Worm (Caenorhabditis elegans) whole organism, early embryonic: ENCODE measurements around the gene srx-21.

Source experiments
- B0310.2 ChIP-seq: sonication (generic microtip); optimal IDR thresholded peaks from 2 replicates; lab custom pipeline; 2016; ENCODE audit warnings: mild to moderate bottlenecking, missing genetic modification characterization, missing compliant biosample characterization
- F13C5.2 ChIP-seq: sonication (generic microtip); optimal IDR thresholded peaks from 2 replicates; lab custom pipeline; 2017; ENCODE audit warnings: mild to moderate bottlenecking, missing genetic modification characterization, inconsistent platforms, missing compliant biosample characterization
- aly-1 ChIP-seq: sonication (generic microtip); optimal IDR thresholded peaks from 2 replicates; lab custom pipeline; 2016; ENCODE audit warnings: missing genetic modification characterization, missing compliant biosample characterization
- ama-1 ChIP-seq: fragments of 150-350 bp; optimal IDR thresholded peaks from 2 replicates; lab custom pipeline; 2014
- ceh-13 ChIP-seq: fragments of 200-800 bp; sonication (Bioruptor generic); optimal IDR thresholded peaks from 2 replicates; lab custom pipeline; 2018; ENCODE audit warnings: mild to moderate bottlenecking, missing genetic modification characterization, missing compliant biosample characterization
- ceh-36 ChIP-seq: sonication (generic microtip); optimal IDR thresholded peaks from 2 replicates; lab custom pipeline; 2016; ENCODE audit warnings: missing genetic modification characterization, inconsistent platforms, missing compliant biosample characterization
- ets-7 ChIP-seq: sonication (generic microtip); optimal IDR thresholded peaks from 2 replicates; lab custom pipeline; 2016; ENCODE audit warnings: missing genotype, missing genetic modification characterization, missing compliant biosample characterization
- flt-1 ChIP-seq: fragments of 200-800 bp; sonication (Bioruptor generic); IDR thresholded peaks from 2 replicates; pipeline ENCODE4 v1.3.6; 2022; ENCODE audit warnings: missing genetic modification characterization, missing compliant biosample characterization
- hmbx-1 ChIP-seq: sonication (generic microtip); optimal IDR thresholded peaks from 2 replicates; lab custom pipeline; 2016; ENCODE audit warnings: mild to moderate bottlenecking, missing genetic modification characterization, missing compliant biosample characterization
- hmg-4 ChIP-seq: fragments of 200-800 bp; sonication (Bioruptor generic); optimal IDR thresholded peaks from 2 replicates; lab custom pipeline; 2018; ENCODE audit warnings: mild to moderate bottlenecking, missing genetic modification characterization, missing compliant biosample characterization
- hnd-1 ChIP-seq: sonication (generic microtip); optimal IDR thresholded peaks from 2 replicates; lab custom pipeline; 2016; ENCODE audit warnings: missing genetic modification characterization, missing compliant biosample characterization
- pes-1 ChIP-seq: fragments of 200-800 bp; sonication (Bioruptor generic); IDR thresholded peaks from 2 replicates; pipeline ENCODE4 v1.3.6; 2022; ENCODE audit warnings: missing genetic modification reagents, missing genetic modification characterization, missing compliant biosample characterization
- scrt-1 ChIP-seq: fragments of 200-800 bp; sonication (Bioruptor generic); IDR thresholded peaks from 2 replicates; pipeline ENCODE4 v1.3.6; 2022; ENCODE audit warnings: missing genetic modification characterization, missing compliant biosample characterization
- sea-1 ChIP-seq: fragments of 200-800 bp; sonication (Bioruptor generic); conservative IDR thresholded peaks from 2 replicates; pipeline ENCODE4 v1.3.6; 2022; ENCODE audit warnings: missing genetic modification characterization, missing compliant biosample characterization
- tbx-11 ChIP-seq: fragments of 200-800 bp; sonication (Bioruptor generic); IDR thresholded peaks from 2 replicates; pipeline ENCODE4 v1.3.6; 2022; ENCODE audit warnings: missing genetic modification characterization, missing compliant biosample characterization
- tbx-37 ChIP-seq: fragments of 200-800 bp; sonication (Bioruptor generic); conservative IDR thresholded peaks from 2 replicates; pipeline ENCODE4 v1.3.6; 2022; ENCODE audit warnings: missing genetic modification reagents, missing genetic modification characterization, missing compliant biosample characterization
- tra-4 ChIP-seq: sonication (generic microtip); optimal IDR thresholded peaks from 2 replicates; lab custom pipeline; 2017; ENCODE audit warnings: missing genetic modification characterization, missing compliant biosample characterization

Gene srx-21

DNA sequence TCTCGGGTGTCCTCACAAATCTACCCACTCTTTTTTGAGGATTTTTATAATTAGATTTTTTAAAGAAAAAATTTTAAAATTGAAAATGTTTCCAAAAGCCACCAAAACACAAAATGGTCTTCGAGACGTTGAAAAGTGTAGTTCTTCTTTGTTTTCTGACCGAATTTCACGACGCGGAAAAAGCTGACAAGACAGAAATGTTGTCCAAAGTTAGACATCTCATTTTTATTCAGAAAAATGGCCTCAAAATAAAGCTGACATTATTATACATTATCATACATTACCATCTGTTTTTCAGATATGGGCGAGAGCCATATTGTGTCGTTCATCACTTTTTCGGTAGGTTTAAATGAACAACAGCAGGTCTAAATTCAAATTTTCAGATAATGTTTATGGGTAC is 2.8 kb downstream of the srx-21 start, which contains the start of gene srx-22:
TSS of gene srx-22 (plus strand) at position 301 of the 400 bp plus-strand sequence.
- TF ChIP-seq ceh-13 (GFP tag; lab: Kevin White, UChicago) (no peak), B0310.2 (tag; lab: Kevin White, UChicago) (no peak), ama-1 (lab: Kevin White, UChicago) (no peak), sea-1 (GFP tag; lab: Robert Waterston, UW) (no peak), scrt-1 (GFP tag; lab: Robert Waterston, UW) (no peak), aly-1 (tag; lab: Kevin White, UChicago) (no peak), pes-1 (GFP tag; lab: Robert Waterston, UW) (no peak), hnd-1 (tag; lab: Kevin White, UChicago) (no peak), tra-4 (tag; lab: Kevin White, UChicago) (no peak), ceh-36 (tag; lab: Kevin White, UChicago) (no peak), ets-7 (tag; lab: Kevin White, UChicago) (no peak), tbx-37 (no peak)

DNA sequence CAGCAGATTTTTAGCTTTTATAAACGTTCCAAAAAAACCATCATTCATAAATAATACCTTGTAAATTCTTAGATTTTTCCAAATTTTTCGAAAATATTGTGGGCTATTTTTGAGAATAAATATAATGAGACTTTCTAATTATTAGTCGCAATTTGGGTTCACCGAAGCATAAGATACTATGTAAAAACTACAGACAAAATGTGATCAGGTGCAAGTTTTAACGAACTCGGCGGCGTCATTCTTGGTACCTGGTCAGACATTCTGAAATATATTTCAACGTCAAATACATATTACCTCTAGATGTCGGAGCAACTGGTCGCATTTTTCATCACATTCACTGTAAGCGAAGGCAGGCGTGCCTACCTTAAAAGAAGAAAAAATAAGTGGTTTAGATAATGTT is 5.2 kb downstream of the srx-21 start, which contains the start of gene srx-23:
TSS of gene srx-23 (plus strand) at position 301 of the 400 bp plus-strand sequence.
- TF ChIP-seq ets-7 (tag; lab: Kevin White, UChicago) (no peak), ceh-36 (tag; lab: Kevin White, UChicago) (no peak), pes-1 (GFP tag; lab: Robert Waterston, UW) (no peak), hmg-4 (no peak), tbx-11 (GFP tag; lab: Robert Waterston, UW) (no peak), ceh-13 (GFP tag; lab: Kevin White, UChicago) (no peak), hmbx-1 (tag; lab: Kevin White, UChicago) (no peak), ama-1 (lab: Kevin White, UChicago) (no peak), tra-4 (tag; lab: Kevin White, UChicago) (no peak)

DNA sequence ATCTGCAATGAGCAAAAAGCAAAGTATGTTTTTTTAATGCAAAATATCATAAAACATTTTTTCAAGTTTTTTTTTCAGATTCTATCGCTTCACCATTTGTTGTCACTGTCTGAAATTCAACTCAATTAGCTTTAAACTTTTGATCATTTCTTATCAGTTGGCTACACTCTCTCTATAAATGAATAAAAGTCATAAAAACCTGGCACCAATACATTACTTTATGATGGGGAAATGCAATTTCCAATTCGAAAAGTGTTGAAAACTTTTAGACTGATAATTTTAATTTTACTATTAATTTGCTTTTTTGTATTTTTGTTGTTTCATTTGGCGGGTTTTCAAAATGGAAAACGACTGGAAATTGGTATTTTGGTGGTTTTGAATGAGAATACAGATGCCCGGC is 7.0 kb downstream of the srx-21 start, which contains the start of gene F31F4.1:
TSS of gene F31F4.1 (plus strand) at position 203 of the 400 bp plus-strand sequence.
- TF ChIP-seq tbx-37: no peak

DNA sequence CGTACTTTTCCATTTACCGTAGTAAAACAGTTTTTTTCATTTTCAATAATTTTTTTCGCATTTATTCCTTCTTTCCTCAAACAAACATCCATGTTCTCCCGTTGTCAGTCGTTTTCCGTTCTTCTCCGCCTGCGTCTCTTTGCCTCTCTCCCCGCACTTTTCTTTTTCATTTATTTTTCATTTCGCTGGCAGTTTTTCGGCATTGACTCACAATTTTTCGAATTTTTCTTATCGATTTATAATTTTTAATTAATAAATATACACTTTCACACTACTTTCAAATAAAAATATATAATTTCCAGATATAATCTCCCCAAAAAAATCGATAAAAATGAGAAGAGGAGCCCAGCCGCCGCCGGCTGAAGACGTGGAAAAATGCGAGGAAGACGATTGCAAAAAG is 10.6 kb downstream of the srx-21 start, which contains the start of gene H25P19.1:
TSS of gene H25P19.1 (plus strand) at position 301 of the 400 bp plus-strand sequence.
- TF ChIP-seq pes-1 (GFP tag; lab: Robert Waterston, UW) (no peak), flt-1 (GFP tag; lab: Robert Waterston, UW) (no peak), hnd-1 (tag; lab: Kevin White, UChicago) (no peak), hmbx-1 (tag; lab: Kevin White, UChicago) (no peak), ceh-36 (tag; lab: Kevin White, UChicago) (no peak), hmg-4 (no peak), sea-1 (GFP tag; lab: Robert Waterston, UW) (no peak), ceh-13 (GFP tag; lab: Kevin White, UChicago) (no peak), tra-4 (tag; lab: Kevin White, UChicago) (no peak), aly-1 (tag; lab: Kevin White, UChicago) (no peak), tbx-11 (GFP tag; lab: Robert Waterston, UW) (no peak), scrt-1 (GFP tag; lab: Robert Waterston, UW) (no peak), ama-1 (lab: Kevin White, UChicago) (no peak), tbx-37 (no peak), F13C5.2 (tag; lab: Kevin White, UChicago) (no peak), B0310.2 (tag; lab: Kevin White, UChicago) (no peak)

DNA sequence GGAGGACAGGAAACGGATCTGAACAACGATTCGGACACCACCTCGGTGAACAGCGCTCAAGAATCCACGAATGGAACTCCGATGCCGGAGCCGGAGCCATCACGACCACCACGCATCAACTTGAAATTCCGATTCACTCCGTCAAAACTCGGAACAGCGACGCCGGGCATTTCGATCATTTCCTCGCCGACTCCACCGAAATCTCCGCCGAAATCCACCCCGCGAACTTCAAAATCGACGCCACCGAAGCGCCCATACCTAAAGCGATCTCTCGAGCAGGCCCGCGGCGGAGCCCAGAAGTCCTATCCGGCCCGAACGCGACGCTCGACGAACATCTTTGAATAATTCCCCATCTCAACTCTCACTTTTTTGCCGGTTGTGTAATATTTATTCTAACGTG is 12.7 kb downstream of the srx-21 start:
- TF ChIP-seq B0310.2 (tag; lab: Kevin White, UChicago): no peak
- TF ChIP-seq aly-1 (tag; lab: Kevin White, UChicago): no peak

DNA sequence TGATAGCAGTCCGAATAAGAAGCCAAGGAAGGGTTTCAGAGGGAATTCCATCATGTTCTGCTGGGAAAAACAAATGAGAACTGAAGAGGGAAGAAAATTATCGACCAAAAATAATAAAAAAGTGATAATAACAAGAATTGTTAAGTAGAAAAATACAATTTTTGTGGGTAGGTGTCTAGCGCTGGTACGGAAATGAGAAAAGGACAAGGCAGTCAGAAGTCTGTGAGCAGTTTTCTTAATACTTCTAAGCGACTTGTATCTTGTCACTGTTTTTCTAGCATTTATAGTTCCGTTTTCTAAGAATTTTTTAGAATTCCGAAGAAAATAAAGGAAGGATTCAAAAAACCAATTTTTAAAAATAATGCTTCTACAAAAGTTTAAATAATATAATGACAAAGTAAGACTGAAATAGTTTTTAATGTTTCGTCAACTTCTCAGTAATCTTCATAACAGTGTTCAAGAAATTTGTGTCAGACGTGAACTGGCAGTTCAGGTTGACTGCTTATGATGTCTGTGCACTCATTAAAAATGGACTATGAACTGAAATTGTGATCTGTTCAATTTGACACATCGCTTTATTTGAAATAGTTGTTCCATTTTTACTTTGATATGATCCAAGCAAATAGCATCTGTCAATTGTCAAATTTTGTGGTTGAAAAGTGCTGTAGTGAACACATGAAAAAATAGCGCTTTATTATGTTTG is 16.0 kb downstream of the srx-21 start, which contains the start of gene srx-4:
TSS of gene srx-4 (minus strand) at position 51 of the 703 bp plus-strand sequence.
- TF ChIP-seq ama-1 (lab: Kevin White, UChicago) (no peak), aly-1 (tag; lab: Kevin White, UChicago) (no peak), F13C5.2 (tag; lab: Kevin White, UChicago) (no peak), pes-1 (GFP tag; lab: Robert Waterston, UW) (no peak), scrt-1 (GFP tag; lab: Robert Waterston, UW) (no peak), tbx-37 (no peak), tbx-11 (GFP tag; lab: Robert Waterston, UW) (no peak), B0310.2 (tag; lab: Kevin White, UChicago) (no peak), hnd-1 (tag; lab: Kevin White, UChicago) (no peak)

DNA sequence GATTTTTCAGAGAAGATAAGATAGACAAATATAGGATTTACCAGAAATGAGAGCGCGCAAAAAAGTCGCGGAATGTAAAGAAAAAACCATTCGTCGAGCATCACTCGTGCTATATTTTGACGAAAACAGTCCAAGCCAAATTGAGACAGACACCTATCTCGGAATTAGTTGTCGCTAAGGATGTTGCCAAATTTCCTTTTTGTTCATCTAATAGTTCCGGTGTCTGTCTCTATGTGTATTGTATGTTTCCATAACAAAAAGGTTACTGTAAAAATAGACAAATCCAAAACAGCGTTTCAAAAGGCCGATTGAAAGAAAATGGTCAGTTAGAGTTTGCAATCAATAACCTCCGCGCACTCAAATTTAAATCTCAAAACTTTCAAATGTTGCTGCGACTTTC is 17.8 kb downstream of the srx-21 start, which contains the start of gene srj-53:
TSS of gene srj-53 (minus strand) at position 101 of the 400 bp plus-strand sequence.
- no peak for TF ChIP-seq hmbx-1 (tag; lab: Kevin White, UChicago)
- TF ChIP-seq sea-1 (GFP tag; lab: Robert Waterston, UW): no peak

DNA sequence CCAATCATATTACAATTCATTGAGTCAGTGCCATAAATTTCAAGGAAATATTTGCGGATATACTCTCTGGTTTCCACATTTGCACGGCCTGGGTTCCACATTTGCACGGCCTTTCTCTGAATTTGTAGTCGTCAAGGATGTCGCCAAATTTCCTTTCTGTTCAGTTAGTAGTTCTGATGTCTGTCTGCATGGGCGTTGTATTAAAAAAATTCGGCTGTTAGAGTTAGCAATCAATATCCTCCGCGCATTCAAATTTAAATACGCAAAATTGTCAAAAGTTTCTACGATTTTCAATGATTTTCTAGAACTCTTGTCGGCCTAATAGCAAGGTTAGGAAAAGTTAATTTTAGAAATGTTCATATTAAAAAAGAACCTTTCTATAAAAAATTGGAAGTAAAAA is 19.1 kb downstream of the srx-21 start, which contains the start of gene srj-52:
TSS of gene srj-52 (minus strand) at position 101 of the 400 bp plus-strand sequence.
- no peak for TF ChIP-seq tbx-37
- no peak for TF ChIP-seq sea-1 (GFP tag; lab: Robert Waterston, UW)
- no peak for TF ChIP-seq hmg-4
- TF ChIP-seq pes-1 (GFP tag; lab: Robert Waterston, UW): no peak
- TF ChIP-seq F13C5.2 (tag; lab: Kevin White, UChicago): no peak
- no peak for TF ChIP-seq ama-1 (lab: Kevin White, UChicago)
- TF ChIP-seq scrt-1 (GFP tag; lab: Robert Waterston, UW): no peak
- TF ChIP-seq tbx-11 (GFP tag; lab: Robert Waterston, UW): no peak
- TF ChIP-seq ceh-36 (tag; lab: Kevin White, UChicago): no peak
- TF ChIP-seq ceh-13 (GFP tag; lab: Kevin White, UChicago): no peak
- TF ChIP-seq flt-1 (GFP tag; lab: Robert Waterston, UW): no peak
